Fruit fly (Drosophila melanogaster) whole organism, embryonic: Measurements from ENCODE around the gene CG13029.

Experiments used
- CG12236 ChIP-seq: fragments of 200-800 bp; sonication (Bioruptor generic); optimal IDR thresholded peaks from 2 replicates; lab custom pipeline; 2016; ENCODE audit warnings: missing biosample characterization, missing genetic modification characterization
- CG12769 ChIP-seq: fragments of 200-800 bp; sonication (Bioruptor generic); optimal IDR thresholded peaks from 2 replicates; lab custom pipeline; 2019; ENCODE audit warnings: missing biosample characterization, mild to moderate bottlenecking, missing genetic modification characterization, moderate library complexity
- CG13287 ChIP-seq: fragments of 200-800 bp; sonication (Bioruptor generic); IDR thresholded peaks from 2 replicates; pipeline ENCODE4 v1.3.6; 2022; ENCODE audit warnings: missing biosample characterization, missing genetic modification characterization; ENCODE audit not compliant: partially characterized antibody
- CG13296 ChIP-seq: fragments of 200-800 bp; sonication (Bioruptor generic); optimal IDR thresholded peaks from 3 replicates; lab custom pipeline; 2018; ENCODE audit warnings: missing biosample characterization, mild to moderate bottlenecking, missing genetic modification characterization
- CG13424 ChIP-seq: fragments of 200-800 bp; sonication (Bioruptor generic); optimal IDR thresholded peaks from 2 replicates; lab custom pipeline; 2019; ENCODE audit warnings: missing biosample characterization, mild to moderate bottlenecking, missing genetic modification characterization, moderate library complexity
- CG14667 ChIP-seq: fragments of 200-800 bp; sonication (Bioruptor generic); IDR thresholded peaks from 2 replicates; pipeline ENCODE4 v1.3.6; 2022; ENCODE audit warnings: missing biosample characterization, missing genetic modification characterization
- CG14860 ChIP-seq: fragments of 200-800 bp; sonication (Bioruptor generic); IDR thresholded peaks from 3 replicates; pipeline ENCODE4 v1.3.6; 2022; ENCODE audit warnings: missing biosample characterization, missing genetic modification characterization; ENCODE audit not compliant: partially characterized antibody
- CG18262 ChIP-seq: fragments of 200-800 bp; optimal IDR thresholded peaks from 3 replicates; lab custom pipeline; 2019; ENCODE audit warnings: missing biosample characterization, mild to moderate bottlenecking, missing genetic modification characterization, moderate library complexity
- CG2129 ChIP-seq: fragments of 200-800 bp; sonication (Bioruptor generic); IDR thresholded peaks from 2 replicates; pipeline ENCODE4 v1.3.6; 2022; ENCODE audit warnings: missing biosample characterization, missing genetic modification characterization; ENCODE audit not compliant: partially characterized antibody
- CG30431 ChIP-seq: fragments of 200-800 bp; sonication (Bioruptor generic); optimal IDR thresholded peaks from 2 replicates; lab custom pipeline; 2017; ENCODE audit warnings: missing biosample characterization, missing genetic modification characterization
- CG33557 ChIP-seq: fragments of 200-800 bp; sonication (Bioruptor generic); optimal IDR thresholded peaks from 2 replicates; lab custom pipeline; 2019; ENCODE audit warnings: missing biosample characterization, mild to moderate bottlenecking, missing genetic modification characterization, moderate library complexity
- CG34224 ChIP-seq: fragments of 200-800 bp; sonication (Bioruptor generic); IDR thresholded peaks from 3 replicates; pipeline ENCODE4 v1.3.6; 2022; ENCODE audit warnings: missing biosample characterization, missing genetic modification characterization; ENCODE audit not compliant: partially characterized antibody
- CG3847 ChIP-seq: fragments of 200-800 bp; sonication (Bioruptor generic); IDR thresholded peaks from 2 replicates; pipeline ENCODE4 v1.3.6; 2022; ENCODE audit warnings: missing biosample characterization, missing genetic modification characterization
- CG4360 ChIP-seq: fragments of 200-800 bp; sonication (Bioruptor generic); IDR thresholded peaks from 2 replicates; pipeline ENCODE4 v1.3.6; 2022; ENCODE audit warnings: missing biosample characterization, missing genetic modification characterization
- CG5245 ChIP-seq: fragments of 200-800 bp; sonication (Bioruptor generic); optimal IDR thresholded peaks from 3 replicates; lab custom pipeline; 2016; ENCODE audit warnings: missing biosample characterization, missing genetic modification characterization
- CG6175 ChIP-seq: fragments of 200-800 bp; sonication (Bioruptor generic); IDR thresholded peaks from 3 replicates; pipeline ENCODE4 v1.3.6; 2022; ENCODE audit warnings: missing biosample characterization, missing genetic modification characterization
- CG6683 ChIP-seq: fragments of 200-800 bp; sonication (Bioruptor generic); optimal IDR thresholded peaks from 2 replicates; lab custom pipeline; 2017; ENCODE audit warnings: missing biosample characterization, mild to moderate bottlenecking, missing genetic modification characterization, missing genetic modification reagents
- CG6813 ChIP-seq: fragments of 200-800 bp; sonication (Bioruptor generic); optimal IDR thresholded peaks from 2 replicates; lab custom pipeline; 2017; ENCODE audit warnings: missing biosample characterization, missing genetic modification characterization, mild to moderate bottlenecking, moderate library complexity, missing genetic modification reagents
- CG7357 ChIP-seq: fragments of 200-800 bp; sonication (Bioruptor generic); IDR thresholded peaks from 3 replicates; pipeline ENCODE4 v1.3.6; 2022; ENCODE audit warnings: missing biosample characterization, missing genetic modification characterization
- CG7987 ChIP-seq: fragments of 200-800 bp; sonication (Bioruptor generic); optimal IDR thresholded peaks from 2 replicates; lab custom pipeline; 2018; ENCODE audit warnings: missing biosample characterization, mild to moderate bottlenecking, missing genetic modification characterization, moderate library complexity
- CG9727 ChIP-seq: fragments of 200-800 bp; sonication (Bioruptor generic); optimal IDR thresholded peaks from 3 replicates; lab custom pipeline; 2017; ENCODE audit warnings: missing biosample characterization, mild to moderate bottlenecking, missing genetic modification characterization
- Hey ChIP-seq: fragments of 200-800 bp; sonication (Bioruptor generic); optimal IDR thresholded peaks from 3 replicates; lab custom pipeline; 2018; ENCODE audit warnings: missing biosample characterization, mild to moderate bottlenecking, missing genetic modification characterization
- Hr39 ChIP-seq: fragments of >200 bp; optimal IDR thresholded peaks from 2 replicates; lab custom pipeline; 2017
- Lhr ChIP-seq: fragments of 200-800 bp; sonication (Bioruptor generic); optimal IDR thresholded peaks from 3 replicates; lab custom pipeline; 2017; ENCODE audit warnings: mild to moderate bottlenecking, missing biosample characterization, missing genetic modification reagents, missing genetic modification characterization
- MESR4 ChIP-seq: fragments of 200-800 bp; sonication (Bioruptor generic); optimal IDR thresholded peaks from 2 replicates; lab custom pipeline; 2018; ENCODE audit warnings: missing biosample characterization, mild to moderate bottlenecking, missing genetic modification characterization, moderate library complexity
- Myb ChIP-seq: fragments of 200-800 bp; sonication (Bioruptor generic); optimal IDR thresholded peaks from 2 replicates; lab custom pipeline; 2016; ENCODE audit warnings: missing biosample characterization, missing genetic modification characterization
- Nf-YB ChIP-seq: fragments of 200-800 bp; sonication (Bioruptor generic); optimal IDR thresholded peaks from 3 replicates; lab custom pipeline; 2019; ENCODE audit warnings: missing biosample characterization, mild to moderate bottlenecking, missing genetic modification characterization, moderate library complexity
- NfI ChIP-seq: fragments of 200-800 bp; sonication (Bioruptor generic); optimal IDR thresholded peaks from 3 replicates; lab custom pipeline; 2018; ENCODE audit warnings: missing biosample characterization, mild to moderate bottlenecking, missing genetic modification characterization, moderate library complexity
- Sox100B ChIP-seq: fragments of 200-800 bp; sonication (Bioruptor generic); optimal IDR thresholded peaks from 3 replicates; lab custom pipeline; 2018; ENCODE audit warnings: missing biosample characterization, mild to moderate bottlenecking, missing genetic modification characterization
- Xrp1 ChIP-seq: fragments of 200-800 bp; sonication (Bioruptor generic); IDR thresholded peaks from 2 replicates; pipeline ENCODE4 v1.3.6; 2022; ENCODE audit warnings: missing biosample characterization, missing genetic modification characterization
- YL-1 ChIP-seq: fragments of 200-800 bp; sonication (Bioruptor generic); optimal IDR thresholded peaks from 3 replicates; lab custom pipeline; 2017; ENCODE audit warnings: missing biosample characterization, mild to moderate bottlenecking, missing genetic modification characterization
- ase ChIP-seq: fragments of 200-800 bp; sonication (Bioruptor generic); IDR thresholded peaks from 3 replicates; pipeline ENCODE4 v1.3.6; 2022; ENCODE audit warnings: missing biosample characterization, missing genetic modification characterization
- bowl ChIP-seq: fragments of 200-800 bp; sonication (Bioruptor generic); IDR thresholded peaks from 2 replicates; pipeline ENCODE4 v1.3.6; 2022; ENCODE audit warnings: missing biosample characterization, missing genetic modification characterization
- bsh ChIP-seq, 2 experiments: fragments of 200-800 bp; sonication (Bioruptor generic); optimal IDR thresholded peaks; 2 replicates each; lab custom pipeline; 2017 to 2018; ENCODE audit warnings: mild to moderate bottlenecking in 2 of 2, missing biosample characterization in 2 of 2, missing genetic modification characterization in 2 of 2, moderate library complexity in 1 of 2
- chm ChIP-seq: fragments of 200-800 bp; sonication (Bioruptor generic); IDR thresholded peaks from 2 replicates; pipeline ENCODE4 v1.3.6; 2022; ENCODE audit warnings: missing biosample characterization, missing genetic modification characterization
- corto ChIP-seq: fragments of 200-800 bp; sonication (Bioruptor generic); optimal IDR thresholded peaks from 2 replicates; lab custom pipeline; 2016; ENCODE audit warnings: missing biosample characterization, mild to moderate bottlenecking, missing genetic modification characterization, moderate library complexity
- dan ChIP-seq: fragments of 200-800 bp; sonication (Bioruptor generic); IDR thresholded peaks from 2 replicates; pipeline ENCODE4 v1.3.6; 2022; ENCODE audit warnings: missing biosample characterization, missing genetic modification characterization
- disco-r ChIP-seq: fragments of 200-800 bp; sonication (Bioruptor generic); optimal IDR thresholded peaks from 2 replicates; lab custom pipeline; 2016; ENCODE audit warnings: missing biosample characterization, missing genetic modification characterization
- dmrt11E ChIP-seq: fragments of 200-800 bp; sonication (Bioruptor generic); optimal IDR thresholded peaks from 3 replicates; lab custom pipeline; 2018; ENCODE audit warnings: missing biosample characterization, mild to moderate bottlenecking, missing genetic modification characterization, moderate library complexity
- ftz-f1 ChIP-seq: fragments of 200-800 bp; sonication (Bioruptor generic); optimal IDR thresholded peaks from 2 replicates; lab custom pipeline; 2016; ENCODE audit warnings: missing biosample characterization, missing genetic modification characterization
- inv ChIP-seq: fragments of 200-800 bp; sonication (Bioruptor generic); IDR thresholded peaks from 2 replicates; pipeline ENCODE4 v1.3.6; 2022; ENCODE audit warnings: missing biosample characterization, missing genetic modification characterization; ENCODE audit not compliant: partially characterized antibody
- otp ChIP-seq: fragments of 200-800 bp; sonication (Bioruptor generic); IDR thresholded peaks from 3 replicates; pipeline ENCODE4, ENCODE4 v1.3.6; 2022; ENCODE audit warnings: missing biosample characterization, missing genetic modification characterization
- pan ChIP-seq, 4 experiments: fragments of >200 bp in 3 of 4; fragments of 200-800 bp in 1 of 4; sonication (Bioruptor generic) in 1 of 4; optimal IDR thresholded peaks in 3 of 4; IDR thresholded peaks in 1 of 4; 2 replicates each; pipeline versions ENCODE4 v1.3.6 to Lab custom; 2017 to 2022; ENCODE audit warnings: missing biosample characterization in 2 of 4, missing genetic modification characterization in 2 of 4, mixed read lengths in 1 of 4
- pros ChIP-seq: fragments of 200-800 bp; sonication (Bioruptor generic); optimal IDR thresholded peaks from 3 replicates; lab custom pipeline; 2019; ENCODE audit warnings: missing biosample characterization, mild to moderate bottlenecking, missing genetic modification characterization, moderate library complexity
- sim ChIP-seq: fragments of 200-800 bp; sonication (Bioruptor generic); IDR thresholded peaks from 2 replicates; pipeline ENCODE4 v1.3.6; 2022; ENCODE audit warnings: missing biosample characterization, missing genetic modification characterization
- toy ChIP-seq: fragments of 200-800 bp; sonication (Bioruptor generic); IDR thresholded peaks from 2 replicates; pipeline ENCODE4 v1.3.6; 2022; ENCODE audit warnings: missing biosample characterization, missing genetic modification characterization
- wdn ChIP-seq: fragments of 200-800 bp; sonication (Bioruptor generic); IDR thresholded peaks from 2 replicates; pipeline ENCODE4 v1.3.6; 2022; ENCODE audit warnings: missing biosample characterization, missing genetic modification characterization
- zen ChIP-seq: fragments of 200-800 bp; sonication (Bioruptor generic); optimal IDR thresholded peaks from 3 replicates; lab custom pipeline; 2018; ENCODE audit warnings: missing biosample characterization, mild to moderate bottlenecking, missing genetic modification characterization, moderate library complexity

CG13029 gene

DNA sequence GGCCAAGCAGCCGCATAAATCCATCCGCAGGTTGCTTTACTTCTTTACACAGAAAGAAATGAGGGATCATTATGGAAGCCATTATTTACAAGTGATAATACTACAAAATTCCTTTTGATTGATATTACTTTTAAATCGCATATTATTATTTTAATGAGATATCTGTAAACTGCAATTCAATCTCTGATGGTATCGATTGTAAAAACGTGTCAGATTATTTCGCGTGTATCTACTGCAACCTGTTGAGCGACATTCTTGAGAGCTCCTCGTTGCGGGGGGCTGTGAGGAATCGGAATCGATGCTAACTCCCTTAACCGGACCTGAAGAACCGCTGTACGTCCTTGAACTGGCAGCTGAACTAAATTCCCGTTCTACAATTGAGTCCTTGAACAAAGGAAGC is 42.4 kb upstream of the CG13029 start (continued):
- TF ChIP-seq corto (GFP tag; lab: Kevin White, UChicago) (peak; percentile 58), bsh (GFP tag; optimal IDR thresholded peaks at IDR 0.05; lab: Kevin White, UChicago) (peak; percentile 34 to 82), wdn (no peak)

DNA sequence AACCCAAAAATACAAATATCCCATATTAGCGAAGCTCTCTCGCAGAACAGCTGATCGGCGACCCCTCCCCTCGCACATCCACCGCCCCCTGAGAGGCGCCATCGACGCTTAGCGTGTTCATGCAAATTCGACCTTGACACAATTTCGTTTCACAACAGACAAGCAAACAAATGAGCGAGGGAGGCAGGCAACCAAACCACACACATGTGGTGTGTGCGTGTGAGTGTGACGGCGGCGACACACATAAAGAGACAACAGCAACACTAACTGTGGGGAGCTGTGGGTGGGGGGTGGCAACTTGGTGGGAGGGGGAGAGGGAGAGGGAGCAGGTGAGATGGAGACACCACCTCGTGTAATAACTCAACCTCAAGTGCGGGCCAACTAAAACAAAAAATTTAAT is 35.7 kb upstream of the CG13029 start:
- TF ChIP-seq Sox100B (GFP tag; lab: Kevin White, UChicago) (no peak), bowl (GFP tag; lab: Robert Waterston, UW) (peak; percentile 20; the same call in 1 of the 2 replicates), YL-1 (GFP tag; lab: Kevin White, UChicago) (no peak), CG4360 (GFP tag; lab: Robert Waterston, UW) (peak; percentile 80), pan (optimal IDR thresholded peaks at IDR 0.05; lab: Kevin White, UChicago) (no peak), pan (GFP tag; optimal IDR thresholded peaks at IDR 0.05 in 1 of 2, IDR thresholded peaks at IDR 0.05 in 1 of 2) (peak in 1 of 2 experiments; percentile 16), CG30431 (GFP tag; lab: Kevin White, UChicago) (no peak), CG7987 (GFP tag; lab: Kevin White, UChicago) (peak; percentile 90), CG13424 (tag; lab: Kevin White, UChicago) (no peak), Lhr (no peak), Hr39 (lab: Kevin White, UChicago) (no peak), Xrp1 (GFP tag; lab: Robert Waterston, UW) (no peak), zen (tag; lab: Kevin White, UChicago) (no peak), Nf-YB (GFP tag; lab: Kevin White, UChicago) (no peak), pros (GFP tag; lab: Kevin White, UChicago) (peak; percentile 2), ftz-f1 (GFP tag; lab: Kevin White, UChicago) (peak; percentile 21), CG34224 (GFP tag; lab: Robert Waterston, UW) (no peak), inv (GFP tag; lab: Robert Waterston, UW) (no peak), sim (GFP tag; lab: Robert Waterston, UW) (no peak), CG9727 (GFP tag; lab: Kevin White, UChicago) (no peak), dmrt11E (no peak), ase (GFP tag; lab: Robert Waterston, UW) (peak; percentile 7; the same call in 1 of the 3 replicates), CG6813 (GFP tag; lab: Kevin White, UChicago) (no peak), Myb (no peak), CG18262 (tag; lab: Kevin White, UChicago) (no peak), CG13287 (no peak), CG12769 (tag; lab: Kevin White, UChicago) (peak; percentile 69), toy (GFP tag; lab: Robert Waterston, UW) (no peak), CG14860 (no peak), Hey (tag; lab: Kevin White, UChicago) (no peak), CG2129 (GFP tag; lab: Robert Waterston, UW) (no peak), CG5245 (GFP tag; lab: Kevin White, UChicago) (no peak), CG12236 (GFP tag; lab: Kevin White, UChicago) (no peak), CG6683 (GFP tag; lab: Kevin White, UChicago) (no peak), dan (no peak), CG7357 (GFP tag; lab: Robert Waterston, UW) (0 out of 3 replicates have a peak, but pooled peaks have one; percentile 10), chm (no peak; the same call in 1 of the 2 replicates), CG14667 (GFP tag; lab: Robert Waterston, UW) (no peak), otp (GFP tag; lab: Robert Waterston, UW) (0 out of 3 replicates have a peak, but pooled peaks have one; percentile 44), MESR4 (GFP tag; lab: Kevin White, UChicago) (no peak), CG33557 (GFP tag; lab: Kevin White, UChicago) (no peak), CG3847 (GFP tag; lab: Robert Waterston, UW) (no peak), CG13296 (GFP tag; lab: Kevin White, UChicago) (no peak), CG6175 (GFP tag; lab: Robert Waterston, UW) (peak; percentile 52; the same call in 1 of the 3 replicates), NfI (no peak), disco-r (no peak)
